Fruit fly (Drosophila melanogaster) whole organism, embryonic: Measurements from ENCODE around the gene Vti1a.

Source experiments
- Ada2b ChIP-seq: fragments of 200-800 bp; sonication (Bioruptor generic); IDR thresholded peaks from 2 replicates; pipeline ENCODE4 v1.3.6; 2022; ENCODE audit warnings: missing biosample characterization, missing genetic modification characterization
- C15 ChIP-seq: fragments of 200-800 bp; sonication (Bioruptor generic); IDR thresholded peaks from 3 replicates; pipeline ENCODE4 v1.3.6; 2022; ENCODE audit warnings: missing biosample characterization, missing genetic modification characterization
- CG10321 ChIP-seq: fragments of 200-800 bp; sonication (Bioruptor generic); IDR thresholded peaks from 2 replicates; pipeline ENCODE4 v1.3.6; 2022; ENCODE audit warnings: missing biosample characterization, missing genetic modification characterization
- CG12155 ChIP-seq: fragments of 200-800 bp; sonication (Bioruptor generic); optimal IDR thresholded peaks from 3 replicates; lab custom pipeline; 2016; ENCODE audit warnings: missing biosample characterization, missing genetic modification characterization
- CG16813 ChIP-seq: fragments of 200-800 bp; sonication (Bioruptor generic); IDR thresholded peaks from 3 replicates; pipeline ENCODE4 v1.3.6; 2022; ENCODE audit warnings: missing biosample characterization, missing genetic modification characterization; ENCODE audit not compliant: partially characterized antibody
- CG3065 ChIP-seq: fragments of 200-800 bp; sonication (Bioruptor generic); optimal IDR thresholded peaks from 2 replicates; lab custom pipeline; 2016; ENCODE audit warnings: missing biosample characterization, missing genetic modification characterization
- Eip74EF ChIP-seq, 2 experiments: fragments of 200-800 bp in 1 of 2; fragments of >200 bp in 1 of 2; sonication (Bioruptor generic) in 1 of 2; optimal IDR thresholded peaks; 2 replicates each; lab custom pipeline; 2017 to 2019; ENCODE audit warnings: missing biosample characterization in 2 of 2, missing genetic modification characterization in 2 of 2, mild to moderate bottlenecking in 1 of 2, moderate library complexity in 1 of 2
- Ets97D ChIP-seq: fragments of 200-800 bp; sonication (Bioruptor generic); optimal IDR thresholded peaks from 3 replicates; lab custom pipeline; 2016; ENCODE audit warnings: missing biosample characterization, missing genetic modification characterization
- Hand ChIP-seq: fragments of 200-800 bp; sonication (Bioruptor generic); optimal IDR thresholded peaks from 2 replicates; lab custom pipeline; 2017; ENCODE audit warnings: mild to moderate bottlenecking, missing biosample characterization, missing genetic modification reagents, missing genetic modification characterization
- Side ChIP-seq: fragments of 200-800 bp; sonication (Bioruptor generic); optimal IDR thresholded peaks from 2 replicates; lab custom pipeline; 2016; ENCODE audit warnings: missing biosample characterization, missing genetic modification characterization
- ken ChIP-seq: fragments of 200-800 bp; sonication (Bioruptor generic); IDR thresholded peaks from 3 replicates; pipeline ENCODE4 v1.3.6; 2022; ENCODE audit warnings: missing biosample characterization, missing genetic modification characterization
- zfh1 ChIP-seq: fragments of 200-800 bp; sonication (Bioruptor generic); IDR thresholded peaks from 3 replicates; pipeline ENCODE4 v1.3.6; 2022; ENCODE audit warnings: missing biosample characterization, missing genetic modification characterization

dm6 chr3L:663880-664279, 28.8 kb downstream of the Vti1a start:
- no peak for TF ChIP-seq CG16813 (GFP tag; lab: Robert Waterston, UW)
- no peak for TF ChIP-seq CG3065 (GFP tag; lab: Kevin White, UChicago)
- TF ChIP-seq Side (GFP tag; lab: Kevin White, UChicago) = no peak
- no peak for TF ChIP-seq Eip74EF (GFP tag; optimal IDR thresholded peaks at IDR 0.05; lab: Kevin White, UChicago)
- no peak for TF ChIP-seq Hand (GFP tag; lab: Kevin White, UChicago)
- TF ChIP-seq zfh1 (GFP tag; lab: Robert Waterston, UW) = no peak
- TF ChIP-seq Ada2b (GFP tag; lab: Robert Waterston, UW) = no peak
- TF ChIP-seq CG12155 (GFP tag; lab: Kevin White, UChicago) = no peak
- TF ChIP-seq CG10321 = no peak
- TF ChIP-seq C15 = no peak
- TF ChIP-seq Ets97D (GFP tag; lab: Kevin White, UChicago) = no peak
- no peak for TF ChIP-seq ken (GFP tag; lab: Robert Waterston, UW)
